Worm (Caenorhabditis elegans): ENCODE results near the gene calu-1.

DNA sequence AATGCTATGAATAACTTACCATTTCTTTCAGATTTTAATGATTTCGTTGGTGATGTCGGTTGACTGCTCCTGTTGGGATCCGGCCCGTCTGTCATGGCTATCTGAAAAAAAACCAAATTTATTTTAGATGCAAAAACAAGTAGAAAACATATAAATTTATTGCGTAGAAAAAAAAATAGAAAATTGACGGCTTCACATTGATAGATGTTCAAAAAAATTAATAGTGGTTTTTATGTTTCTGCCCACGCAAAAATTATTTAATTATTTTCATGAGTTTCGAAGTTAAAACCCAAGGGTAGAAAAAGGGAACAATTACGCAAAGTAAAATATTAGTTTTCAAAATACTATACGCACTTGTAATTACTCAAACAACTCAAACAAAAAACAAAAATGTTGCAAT, 41.1 kb downstream of the calu-1 start, which contains the start of gene mct-4:
- TF ChIP-seq him-1 (tag; optimal IDR thresholded peaks at IDR 0.05) (no peak), dao-5 (tag; optimal IDR thresholded peaks at IDR 0.05) (no peak)
